Worm (Caenorhabditis elegans) whole organism, L2 larva: Measurements from ENCODE around the gene srd-3.

Source experiments
- C34F6.9 ChIP-seq: fragments of 150-350 bp; optimal IDR thresholded peaks from 2 replicates; lab custom pipeline; 2014; ENCODE audit warnings: missing biosample characterization, missing genetic modification characterization
- F13H6.1 ChIP-seq: sonication (generic microtip); optimal IDR thresholded peaks from 2 replicates; lab custom pipeline; 2016; ENCODE audit warnings: missing genetic modification characterization, missing compliant biosample characterization
- R02D3.7 ChIP-seq: fragments of 150-350 bp; optimal IDR thresholded peaks from 2 replicates; lab custom pipeline; 2014; ENCODE audit warnings: missing biosample characterization, missing genetic modification characterization
- alr-1 ChIP-seq: fragments of 150-350 bp; optimal IDR thresholded peaks from 2 replicates; lab custom pipeline; 2014; ENCODE audit warnings: missing biosample characterization, missing genetic modification characterization
- aly-2 ChIP-seq: fragments of 150-350 bp; optimal IDR thresholded peaks from 2 replicates; lab custom pipeline; 2014; ENCODE audit warnings: missing biosample characterization, missing genetic modification characterization
- ceh-16 ChIP-seq: fragments of 150-350 bp; optimal IDR thresholded peaks from 2 replicates; lab custom pipeline; 2014; ENCODE audit warnings: missing biosample characterization, missing genetic modification characterization
- ceh-82 ChIP-seq: fragments of 150-350 bp; optimal IDR thresholded peaks from 2 replicates; lab custom pipeline; 2014; ENCODE audit warnings: missing biosample characterization, missing genetic modification characterization
- crh-2 ChIP-seq: sonication (generic microtip); optimal IDR thresholded peaks from 2 replicates; lab custom pipeline; 2017; ENCODE audit warnings: missing biosample characterization, missing genetic modification characterization
- dmd-4 ChIP-seq: sonication (generic microtip); optimal IDR thresholded peaks from 2 replicates; lab custom pipeline; 2017; ENCODE audit warnings: missing biosample characterization, missing genetic modification characterization
- egl-27 ChIP-seq: sonication (generic microtip); optimal IDR thresholded peaks from 3 replicates; lab custom pipeline; 2017; ENCODE audit warnings: missing biosample characterization, missing genetic modification reagents, missing genetic modification characterization
- elt-3 ChIP-seq: sonication (generic microtip); optimal IDR thresholded peaks from 2 replicates; lab custom pipeline; 2017; ENCODE audit warnings: missing biosample characterization, missing genetic modification characterization
- fos-1 ChIP-seq: fragments of 150-350 bp; optimal IDR thresholded peaks from 2 replicates; lab custom pipeline; 2014; ENCODE audit warnings: missing biosample characterization, missing genetic modification characterization
- gmeb-1 ChIP-seq: fragments of 150-350 bp; optimal IDR thresholded peaks from 2 replicates; lab custom pipeline; 2014; ENCODE audit warnings: missing biosample characterization, missing genetic modification characterization
- lin-11 ChIP-seq: fragments of 150-350 bp; sonication (generic microtip); optimal IDR thresholded peaks from 2 replicates; lab custom pipeline; 2014; ENCODE audit warnings: missing biosample characterization, missing genetic modification characterization, inconsistent platforms, mixed read lengths
- lin-13 ChIP-seq: fragments of 150-350 bp; optimal IDR thresholded peaks from 2 replicates; lab custom pipeline; 2014; ENCODE audit warnings: missing biosample characterization, missing genetic modification reagents, missing genetic modification characterization
- lin-39 ChIP-seq: fragments of 150-350 bp; optimal IDR thresholded peaks from 2 replicates; lab custom pipeline; 2014; ENCODE audit warnings: missing biosample characterization, missing genetic modification reagents, missing genetic modification characterization
- lsy-2 ChIP-seq, 2 experiments: fragments of 150-350 bp in 1 of 2; sonication (generic microtip) in 1 of 2; optimal IDR thresholded peaks; 2 replicates each; lab custom pipeline; 2014 to 2017; ENCODE audit warnings: missing biosample characterization in 2 of 2, missing genetic modification characterization in 2 of 2
- mbf-1 ChIP-seq: sonication (generic microtip); optimal IDR thresholded peaks from 2 replicates; lab custom pipeline; 2017; ENCODE audit warnings: missing biosample characterization, missing genetic modification characterization
- nhr-10 ChIP-seq: sonication (generic microtip); optimal IDR thresholded peaks from 2 replicates; lab custom pipeline; 2017; ENCODE audit warnings: missing biosample characterization, missing genetic modification characterization
- nhr-11 ChIP-seq: fragments of 150-350 bp; optimal IDR thresholded peaks from 2 replicates; lab custom pipeline; 2014; ENCODE audit warnings: missing biosample characterization, missing genetic modification characterization
- nhr-12 ChIP-seq: fragments of 150-350 bp; optimal IDR thresholded peaks from 2 replicates; lab custom pipeline; 2014; ENCODE audit warnings: missing biosample characterization, missing genetic modification characterization
- nhr-23 ChIP-seq: fragments of 150-350 bp; optimal IDR thresholded peaks from 2 replicates; lab custom pipeline; 2014; ENCODE audit warnings: missing biosample characterization, missing genetic modification reagents, missing genetic modification characterization
- nhr-237 ChIP-seq: fragments of 150-350 bp; optimal IDR thresholded peaks from 2 replicates; lab custom pipeline; 2014; ENCODE audit warnings: missing biosample characterization, missing genetic modification characterization
- nhr-25 ChIP-seq: fragments of 150-350 bp; sonication (generic microtip); optimal IDR thresholded peaks from 3 replicates; lab custom pipeline; 2014; ENCODE audit warnings: missing biosample characterization, missing genetic modification characterization
- nhr-6 ChIP-seq: fragments of 150-350 bp; optimal IDR thresholded peaks from 2 replicates; lab custom pipeline; 2014; ENCODE audit warnings: missing biosample characterization, missing genetic modification characterization
- nhr-77 ChIP-seq: fragments of 150-350 bp; optimal IDR thresholded peaks from 2 replicates; lab custom pipeline; 2014; ENCODE audit warnings: missing biosample characterization, missing genetic modification characterization
- peb-1 ChIP-seq: fragments of 150-350 bp; optimal IDR thresholded peaks from 2 replicates; lab custom pipeline; 2014; ENCODE audit warnings: missing biosample characterization, missing genetic modification characterization
- skn-1 ChIP-seq: sonication (generic microtip); optimal IDR thresholded peaks from 2 replicates; lab custom pipeline; 2017; ENCODE audit warnings: missing biosample characterization, missing genetic modification characterization
- sma-3 ChIP-seq: sonication (generic microtip); optimal IDR thresholded peaks from 2 replicates; lab custom pipeline; 2016; ENCODE audit warnings: missing genetic modification reagents, missing genetic modification characterization, missing compliant biosample characterization
- sma-9 ChIP-seq, 2 experiments: fragments of 150-350 bp in 1 of 2; sonication (generic microtip) in 1 of 2; optimal IDR thresholded peaks; 2 replicates each; lab custom pipeline; 2014 to 2016; ENCODE audit warnings: missing genetic modification characterization in 2 of 2, mild to moderate bottlenecking in 1 of 2, missing biosample characterization in 1 of 2, missing compliant biosample characterization in 1 of 2, missing genetic modification reagents in 1 of 2, moderate library complexity in 1 of 2
- unc-39 ChIP-seq: fragments of 150-350 bp; optimal IDR thresholded peaks from 2 replicates; lab custom pipeline; 2014; ENCODE audit warnings: missing biosample characterization, missing genetic modification characterization
- unc-55 ChIP-seq: fragments of 150-350 bp; sonication (generic microtip); optimal IDR thresholded peaks from 3 replicates; lab custom pipeline; 2014; ENCODE audit warnings: missing biosample characterization, missing genetic modification reagents, missing genetic modification characterization
- unc-62 ChIP-seq: fragments of 150-350 bp; optimal IDR thresholded peaks from 2 replicates; lab custom pipeline; 2014; ENCODE audit warnings: missing biosample characterization, missing genetic modification reagents, missing genetic modification characterization
- ztf-1 ChIP-seq: fragments of 200-800 bp; sonication (Bioruptor generic); conservative IDR thresholded peaks from 2 replicates; pipeline ENCODE4 v1.3.6; 2022; ENCODE audit warnings: missing genetic modification characterization, missing compliant biosample characterization
- ztf-11 ChIP-seq: sonication (generic microtip); optimal IDR thresholded peaks from 2 replicates; lab custom pipeline; 2017; ENCODE audit warnings: missing biosample characterization, missing genetic modification characterization
- ztf-4 ChIP-seq: fragments of 150-350 bp; optimal IDR thresholded peaks from 2 replicates; lab custom pipeline; 2014; ENCODE audit warnings: missing biosample characterization, missing genetic modification characterization

The srd-3 gene

DNA sequence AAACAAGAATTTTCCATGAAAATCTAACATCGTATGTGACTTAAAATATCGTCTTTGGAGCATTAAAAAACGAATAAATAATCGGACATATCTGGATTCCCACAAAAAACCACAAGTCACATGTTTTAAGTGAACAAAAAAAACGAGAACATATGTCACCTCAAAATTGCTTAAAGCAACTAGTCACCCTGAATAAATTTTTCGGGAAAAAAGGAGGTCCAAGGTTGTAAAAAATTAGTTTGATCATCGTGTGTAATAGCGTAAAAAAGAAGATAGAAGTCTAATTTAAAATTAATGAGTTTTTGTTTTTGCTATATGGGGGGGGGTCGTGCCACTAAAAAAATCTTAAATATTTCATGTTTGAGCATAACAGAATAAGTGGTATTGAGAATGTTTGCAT is 941 bp upstream of the srd-3 start:
- no peak for TF ChIP-seq nhr-10
- TF ChIP-seq unc-55 (GFP tag; lab: Kevin White, UChicago) = peak; percentile 50
- no peak for TF ChIP-seq sma-9 (GFP tag; optimal IDR thresholded peaks at IDR 0.05; lab: Kevin White, UChicago)
- no peak for TF ChIP-seq sma-9 (tag; optimal IDR thresholded peaks at IDR 0.05; lab: Kevin White, UChicago)
- TF ChIP-seq R02D3.7 (tag; lab: Kevin White, UChicago) = no peak
- TF ChIP-seq, all 48 proteins: peak for 1

DNA sequence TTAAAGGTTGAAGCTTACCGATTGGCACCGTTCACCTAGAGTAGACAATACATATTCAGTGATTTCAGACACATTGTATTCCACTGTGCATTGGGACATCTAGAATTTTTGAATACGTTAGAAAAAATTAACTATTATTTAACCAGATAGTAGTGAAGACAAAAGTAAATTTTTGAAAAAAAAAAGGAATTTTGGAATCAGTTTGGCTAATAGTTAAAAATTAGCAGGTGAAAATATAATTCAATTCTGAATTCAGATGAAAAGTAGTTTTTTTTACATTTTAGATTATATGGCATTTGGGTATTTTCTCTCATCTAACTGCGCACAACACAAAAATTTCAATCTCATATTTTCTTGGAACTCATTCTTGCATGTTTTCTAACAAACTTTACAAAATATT is 3.9 kb downstream of the srd-3 start, which contains the start of gene nmur-2:
nmur-2 (minus strand) TSS at position 101 of the 400 bp plus-strand sequence.
- TF ChIP-seq mbf-1 (tag; lab: Kevin White, UChicago) = no peak
- no peak for TF ChIP-seq nhr-11 (tag; lab: Kevin White, UChicago)
- no peak for TF ChIP-seq nhr-12
- TF ChIP-seq ztf-1 (GFP tag; lab: Robert Waterston, UW) = no peak
- TF ChIP-seq lin-39 (tag; lab: Kevin White, UChicago) = no peak
- TF ChIP-seq lsy-2 (tag; optimal IDR thresholded peaks at IDR 0.05; lab: Kevin White, UChicago) = no peak
- no peak for TF ChIP-seq unc-39 (tag; lab: Kevin White, UChicago)
- no peak for TF ChIP-seq aly-2 (tag; lab: Kevin White, UChicago)
- TF ChIP-seq ceh-16 (tag; lab: Kevin White, UChicago) = no peak
- no peak for TF ChIP-seq gmeb-1 (tag; lab: Kevin White, UChicago)
- no peak for TF ChIP-seq unc-62 (GFP tag; lab: Kevin White, UChicago)
- no peak for TF ChIP-seq sma-9 (GFP tag; optimal IDR thresholded peaks at IDR 0.05; lab: Kevin White, UChicago)
- no peak for TF ChIP-seq sma-9 (tag; optimal IDR thresholded peaks at IDR 0.05; lab: Kevin White, UChicago)
- TF ChIP-seq nhr-23 (tag; lab: Kevin White, UChicago) = no peak
- no peak for TF ChIP-seq lin-11 (tag; lab: Kevin White, UChicago)
- TF ChIP-seq egl-27 (tag; lab: Kevin White, UChicago) = no peak

DNA sequence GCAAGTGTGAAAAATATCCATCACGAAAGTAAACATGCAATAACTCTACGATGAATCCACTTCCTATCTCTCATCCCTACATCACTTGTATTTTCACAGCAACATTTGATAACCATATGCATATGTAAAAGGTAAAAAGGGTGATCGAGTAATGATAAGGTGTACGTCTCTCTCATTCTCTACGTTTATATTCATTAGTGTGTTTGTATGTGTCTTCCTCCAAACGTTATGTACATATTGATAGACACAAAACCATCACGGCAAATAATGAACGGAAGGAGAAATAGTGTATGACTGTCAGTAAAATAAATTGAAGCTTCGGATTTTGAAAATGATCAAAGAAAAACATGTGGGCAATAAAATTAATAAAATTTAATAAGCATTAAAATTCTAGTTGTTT is 6.3 kb downstream of the srd-3 start:
- TF ChIP-seq fos-1 (tag; lab: Kevin White, UChicago) (peak; percentile 88), ztf-4 (tag; lab: Kevin White, UChicago) (no peak)
- TF ChIP-seq, all 48 proteins: peak for 1

DNA sequence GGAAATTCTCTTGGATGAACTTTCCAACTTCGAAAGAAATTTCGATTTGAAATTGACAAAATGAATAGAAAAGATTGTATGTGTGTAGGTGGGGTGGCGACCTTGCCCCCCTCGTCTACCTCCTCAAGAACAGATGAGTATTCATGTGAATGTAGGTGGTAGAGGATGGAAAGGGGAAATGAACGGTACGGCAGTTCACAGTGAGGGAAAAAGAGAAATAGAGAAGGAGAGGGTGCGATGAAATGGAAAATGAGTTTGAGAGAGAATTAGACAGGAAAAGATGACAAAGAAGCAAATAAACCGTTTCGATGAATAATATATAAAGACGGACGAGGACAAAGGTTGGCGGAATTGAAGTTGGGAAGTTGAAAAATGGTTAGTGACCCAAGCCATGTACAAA is 6.8 kb downstream of the srd-3 start:
- TF ChIP-seq nhr-12 = no peak
- TF ChIP-seq unc-39 (tag; lab: Kevin White, UChicago) = no peak
- peak; percentile 13 for TF ChIP-seq sma-3 (GFP tag; lab: Kevin White, UChicago)
- TF ChIP-seq C34F6.9 (tag; lab: Kevin White, UChicago) = peak; percentile 8
- TF ChIP-seq peb-1 (tag; lab: Kevin White, UChicago) = no peak
- TF ChIP-seq fos-1 (tag; lab: Kevin White, UChicago) = peak; percentile 35
- no peak for TF ChIP-seq crh-2 (tag; lab: Kevin White, UChicago)
- TF ChIP-seq alr-1 (tag; lab: Kevin White, UChicago) = no peak
- no peak for TF ChIP-seq lin-13 (GFP tag; lab: Kevin White, UChicago)
- no peak for TF ChIP-seq ztf-11 (tag; lab: Kevin White, UChicago)
- no peak for TF ChIP-seq unc-55 (GFP tag; lab: Kevin White, UChicago)
- TF ChIP-seq ceh-16 (tag; lab: Kevin White, UChicago) = no peak
- TF ChIP-seq egl-27 (tag; lab: Kevin White, UChicago) = no peak
- no peak for TF ChIP-seq nhr-11 (tag; lab: Kevin White, UChicago)
- TF ChIP-seq nhr-25 (tag; lab: Kevin White, UChicago) = no peak
- TF ChIP-seq dmd-4 (tag; lab: Kevin White, UChicago) = no peak
- no peak for TF ChIP-seq nhr-237
- TF ChIP-seq, all 48 proteins: peak for 3

DNA sequence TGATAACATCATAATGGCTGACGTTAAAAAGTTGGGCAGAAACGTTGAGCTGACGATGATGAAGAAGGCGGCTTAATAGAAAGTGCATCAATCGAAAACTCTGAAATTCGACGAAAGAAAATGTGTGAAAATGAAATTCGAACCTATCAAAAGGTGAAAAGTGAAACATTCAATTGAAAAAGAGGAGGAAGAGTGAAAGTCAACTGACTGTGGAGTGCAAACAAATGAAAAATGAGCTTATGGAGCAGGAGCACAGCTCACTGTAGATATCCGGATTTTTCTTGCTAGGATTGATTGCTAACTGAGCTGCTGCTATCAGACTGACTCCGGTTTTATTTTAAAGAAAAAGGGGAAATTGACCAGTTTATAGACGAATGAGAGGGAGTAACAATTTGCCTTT is 7.7 kb downstream of the srd-3 start, which contains the start of gene K10B4.3:
K10B4.3 (minus strand) TSS at position 101 of the 400 bp plus-strand sequence.
- no peak for TF ChIP-seq nhr-6 (tag; lab: Kevin White, UChicago)
- no peak for TF ChIP-seq nhr-77 (tag; lab: Kevin White, UChicago)
- TF ChIP-seq ztf-1 (GFP tag; lab: Robert Waterston, UW) = no peak
- no peak for TF ChIP-seq nhr-10
- TF ChIP-seq skn-1 (tag; lab: Kevin White, UChicago) = no peak
- no peak for TF ChIP-seq dmd-4 (tag; lab: Kevin White, UChicago)
- TF ChIP-seq gmeb-1 (tag; lab: Kevin White, UChicago) = no peak
- no peak for TF ChIP-seq F13H6.1 (tag; lab: Kevin White, UChicago)
- no peak for TF ChIP-seq fos-1 (tag; lab: Kevin White, UChicago)
- TF ChIP-seq unc-39 (tag; lab: Kevin White, UChicago) = no peak
- TF ChIP-seq aly-2 (tag; lab: Kevin White, UChicago) = no peak
- no peak for TF ChIP-seq nhr-237
- TF ChIP-seq R02D3.7 (tag; lab: Kevin White, UChicago) = no peak
- TF ChIP-seq ceh-82 (tag; lab: Kevin White, UChicago) = no peak
- no peak for TF ChIP-seq elt-3 (tag; lab: Kevin White, UChicago)
- no peak for TF ChIP-seq unc-55 (GFP tag; lab: Kevin White, UChicago)
